Worm (Caenorhabditis elegans) whole organism, late embryonic: ENCODE measurements around the gene srw-143.
"Not testable (repeated sequence)": the region's sequence is repeated elsewhere in the genome, so short reads cannot be mapped to it uniquely, and the experiment has no call there.

Experiments
- C08G9.2 ChIP-seq: sonication (generic microtip); optimal IDR thresholded peaks from 2 replicates; lab custom pipeline; 2016; ENCODE audit warnings: mild to moderate bottlenecking, missing genetic modification characterization, moderate library complexity, missing compliant biosample characterization
- C38D4.7 ChIP-seq: fragments of 200-800 bp; sonication (Bioruptor generic); optimal IDR thresholded peaks from 2 replicates; lab custom pipeline; 2018; ENCODE audit warnings: mild to moderate bottlenecking, missing genetic modification characterization, moderate library complexity, missing compliant biosample characterization
- K09A11.1 ChIP-seq: sonication (generic microtip); optimal IDR thresholded peaks from 2 replicates; lab custom pipeline; 2017; ENCODE audit warnings: antibody characterized with exemption, mild to moderate bottlenecking, missing genetic modification characterization, missing compliant biosample characterization; ENCODE audit not compliant: insufficient read depth
- Y22D7AL.16 ChIP-seq: sonication (generic microtip); optimal IDR thresholded peaks from 2 replicates; lab custom pipeline; 2016; ENCODE audit warnings: missing genetic modification characterization, missing compliant biosample characterization
- ama-1 ChIP-seq: fragments of 150-350 bp; optimal IDR thresholded peaks from 2 replicates; lab custom pipeline; 2014
- ceh-24 ChIP-seq: sonication (generic microtip); optimal IDR thresholded peaks from 2 replicates; lab custom pipeline; 2016; ENCODE audit warnings: mild to moderate bottlenecking, missing genetic modification characterization, missing compliant biosample characterization
- ceh-31 ChIP-seq: sonication (generic microtip); optimal IDR thresholded peaks from 2 replicates; lab custom pipeline; 2016; ENCODE audit warnings: missing genetic modification characterization, missing compliant biosample characterization
- ceh-45 ChIP-seq: fragments of 200-800 bp; sonication (Bioruptor generic); IDR thresholded peaks from 2 replicates; pipeline ENCODE4 v1.3.6; 2022; ENCODE audit warnings: missing genetic modification reagents, missing genetic modification characterization, missing compliant biosample characterization
- ceh-48 ChIP-seq: sonication (generic microtip); optimal IDR thresholded peaks from 2 replicates; lab custom pipeline; 2016; ENCODE audit warnings: missing genetic modification characterization, inconsistent platforms, missing compliant biosample characterization
- ceh-9 ChIP-seq: sonication (generic microtip); optimal IDR thresholded peaks from 2 replicates; lab custom pipeline; 2016; ENCODE audit warnings: mild to moderate bottlenecking, missing genetic modification characterization, inconsistent platforms, missing compliant biosample characterization
- che-1 ChIP-seq: sonication (generic microtip); optimal IDR thresholded peaks from 2 replicates; lab custom pipeline; 2016; ENCODE audit warnings: mild to moderate bottlenecking, missing genetic modification characterization, missing compliant biosample characterization
- dve-1 ChIP-seq: sonication (generic microtip); optimal IDR thresholded peaks from 2 replicates; lab custom pipeline; 2017; ENCODE audit warnings: antibody characterized with exemption, mild to moderate bottlenecking, missing genetic modification characterization, missing compliant biosample characterization
- elt-4 ChIP-seq: sonication (generic microtip); optimal IDR thresholded peaks from 2 replicates; lab custom pipeline; 2016; ENCODE audit warnings: missing genetic modification characterization, missing compliant biosample characterization
- fkh-6 ChIP-seq: sonication (generic microtip); optimal IDR thresholded peaks from 2 replicates; lab custom pipeline; 2016; ENCODE audit warnings: missing genetic modification characterization, missing compliant biosample characterization
- gmeb-2 ChIP-seq: sonication (generic microtip); optimal IDR thresholded peaks from 2 replicates; lab custom pipeline; 2016; ENCODE audit warnings: missing genetic modification characterization, inconsistent platforms, missing compliant biosample characterization
- hlh-15 ChIP-seq: sonication (generic microtip); optimal IDR thresholded peaks from 2 replicates; lab custom pipeline; 2016; ENCODE audit warnings: missing genetic modification characterization, missing compliant biosample characterization
- hlh-30 ChIP-seq: sonication (generic microtip); optimal IDR thresholded peaks from 2 replicates; lab custom pipeline; 2017; ENCODE audit warnings: antibody characterized with exemption, missing genetic modification characterization, missing compliant biosample characterization; ENCODE audit not compliant: insufficient read depth
- hlh-6 ChIP-seq: sonication (generic microtip); optimal IDR thresholded peaks from 2 replicates; lab custom pipeline; 2016; ENCODE audit warnings: missing genotype, missing genetic modification characterization, missing compliant biosample characterization
- hlh-8 ChIP-seq: sonication (generic microtip); optimal IDR thresholded peaks from 2 replicates; lab custom pipeline; 2016; ENCODE audit warnings: missing genotype, missing genetic modification characterization, missing compliant biosample characterization
- lim-6 ChIP-seq: sonication (generic microtip); optimal IDR thresholded peaks from 2 replicates; lab custom pipeline; 2016; ENCODE audit warnings: missing genetic modification characterization, missing compliant biosample characterization
- madf-2 ChIP-seq: sonication (generic microtip); optimal IDR thresholded peaks from 2 replicates; lab custom pipeline; 2017; ENCODE audit warnings: missing genetic modification characterization, missing compliant biosample characterization
- mec-3 ChIP-seq: sonication (generic microtip); optimal IDR thresholded peaks from 2 replicates; lab custom pipeline; 2016; ENCODE audit warnings: borderline replicate concordance, missing genetic modification characterization, missing compliant biosample characterization
- nfya-1 ChIP-seq: sonication (generic microtip); optimal IDR thresholded peaks from 2 replicates; lab custom pipeline; 2017; ENCODE audit warnings: missing genetic modification characterization, mild to moderate bottlenecking, missing compliant biosample characterization, antibody characterized with exemption, moderate library complexity
- pag-3 ChIP-seq: sonication (generic microtip); optimal IDR thresholded peaks from 2 replicates; lab custom pipeline; 2016; ENCODE audit warnings: missing compliant biosample characterization, missing genetic modification characterization, borderline replicate concordance
- pax-1 ChIP-seq: fragments of 150-350 bp; optimal IDR thresholded peaks from 2 replicates; lab custom pipeline; 2014; ENCODE audit warnings: missing biosample characterization, missing genetic modification characterization
- pha-2 ChIP-seq: sonication (generic microtip); optimal IDR thresholded peaks from 2 replicates; lab custom pipeline; 2017; ENCODE audit warnings: mild to moderate bottlenecking, missing genetic modification characterization, missing compliant biosample characterization
- pros-1 ChIP-seq: fragments of 150-350 bp; optimal IDR thresholded peaks from 2 replicates; lab custom pipeline; 2014; ENCODE audit warnings: missing biosample characterization, missing genetic modification reagents, missing genetic modification characterization
- ref-2 ChIP-seq: sonication (generic microtip); optimal IDR thresholded peaks from 2 replicates; lab custom pipeline; 2016; ENCODE audit warnings: missing genetic modification characterization, missing compliant biosample characterization
- sdc-2 ChIP-seq: sonication (generic microtip); optimal IDR thresholded peaks from 2 replicates; lab custom pipeline; 2016; ENCODE audit warnings: missing genotype, missing genetic modification characterization, missing compliant biosample characterization
- sox-2 ChIP-seq: fragments of 200-800 bp; sonication (Bioruptor generic); IDR thresholded peaks from 2 replicates; pipeline ENCODE4 v1.3.6; 2022; ENCODE audit warnings: missing genetic modification reagents, missing genetic modification characterization, missing compliant biosample characterization
- syd-9 ChIP-seq: sonication (generic microtip); optimal IDR thresholded peaks from 2 replicates; lab custom pipeline; 2016; ENCODE audit warnings: mild to moderate bottlenecking, missing genetic modification characterization, moderate library complexity, missing compliant biosample characterization
- tbx-2 ChIP-seq: sonication (generic microtip); optimal IDR thresholded peaks from 2 replicates; lab custom pipeline; 2016; ENCODE audit warnings: missing genetic modification characterization, missing compliant biosample characterization
- tbx-7 ChIP-seq: sonication (generic microtip); optimal IDR thresholded peaks from 2 replicates; lab custom pipeline; 2016; ENCODE audit warnings: missing genotype, missing genetic modification characterization, missing compliant biosample characterization
- ttx-3 ChIP-seq: sonication (generic microtip); optimal IDR thresholded peaks from 2 replicates; lab custom pipeline; 2016; ENCODE audit warnings: missing genetic modification reagents, missing genetic modification characterization, missing compliant biosample characterization
- unc-3 ChIP-seq, 2 experiments: fragments of 200-800 bp in 1 of 2; sonication (Bioruptor generic) in 1 of 2; sonication (generic microtip) in 1 of 2; conservative IDR thresholded peaks in 1 of 2; optimal IDR thresholded peaks in 1 of 2; 2 replicates each; pipeline versions ENCODE4 v1.3.6 to Lab custom; 2016 to 2022; ENCODE audit warnings: missing compliant biosample characterization in 2 of 2, missing genetic modification characterization in 2 of 2, missing genetic modification reagents in 1 of 2
- unc-42 ChIP-seq: sonication (generic microtip); optimal IDR thresholded peaks from 2 replicates; lab custom pipeline; 2016; ENCODE audit warnings: missing genotype, missing genetic modification characterization, missing compliant biosample characterization
- unc-86 ChIP-seq: sonication (generic microtip); optimal IDR thresholded peaks from 2 replicates; lab custom pipeline; 2016; ENCODE audit warnings: missing genetic modification characterization, missing compliant biosample characterization

The srw-143 gene

ce11 chrV:2983351-2983750, 42.0 kb upstream of the srw-143 start, which contains the start of gene srw-117 (continued):
- TF ChIP-seq pros-1 (tag; lab: Kevin White, UChicago) (no peak), sox-2 (GFP tag; lab: Robert Waterston, UW) (no peak), hlh-8 (tag; lab: Kevin White, UChicago) (no peak)
- TF ChIP-seq, all 69 proteins: peak for 0

ce11 chrV:2979978-2980377, 38.7 kb upstream of the srw-143 start, which contains the start of gene srw-118:
Gene srw-118 (minus strand): TSS chrV:2980078.
- TF ChIP-seq nfya-1 (tag; lab: Kevin White, UChicago) (no peak), gmeb-2 (tag; lab: Kevin White, UChicago) (no peak), hlh-6 (tag; lab: Kevin White, UChicago) (no peak), mec-3 (no peak), dve-1 (no peak), K09A11.1 (no peak), pag-3 (tag; lab: Kevin White, UChicago) (no peak), tbx-2 (tag; lab: Kevin White, UChicago) (no peak), ceh-48 (tag; lab: Kevin White, UChicago) (no peak), che-1 (tag; lab: Kevin White, UChicago) (no peak), lim-6 (tag; lab: Kevin White, UChicago) (no peak), pax-1 (tag; lab: Kevin White, UChicago) (no peak), ceh-24 (no peak), tbx-7 (tag; lab: Kevin White, UChicago) (no peak), ceh-31 (no peak), elt-4 (tag; lab: Kevin White, UChicago) (no peak), ceh-45 (GFP tag; lab: Robert Waterston, UW) (no peak), fkh-6 (no peak)

- TF ChIP-seq pha-2 (no peak), C38D4.7 (GFP tag; lab: Kevin White, UChicago) (no peak), hlh-30 (tag; lab: Kevin White, UChicago) (no peak), nfya-1 (tag; lab: Kevin White, UChicago) (no peak), syd-9 (tag; lab: Kevin White, UChicago) (no peak), unc-42 (tag; lab: Kevin White, UChicago) (no peak), madf-2 (tag; lab: Kevin White, UChicago) (no peak), tbx-2 (tag; lab: Kevin White, UChicago) (no peak), Y22D7AL.16 (tag; lab: Kevin White, UChicago) (no peak), hlh-8 (tag; lab: Kevin White, UChicago) (no peak), ref-2 (tag; lab: Kevin White, UChicago) (no peak)
Observed at ce11 chrV:2976287-2976686, 35.0 kb upstream of the srw-143 start, which contains the start of gene srw-124. Gene srw-124 (plus strand): TSS chrV:2976587.

- not testable (repeated sequence) for TF ChIP-seq hlh-6, madf-2, syd-9 (tag; lab: Kevin White, UChicago)
Observed at ce11 chrV:2975285-2975684, 34.0 kb upstream of the srw-143 start, which contains the start of gene srw-123. Gene srw-123 (minus strand): TSS chrV:2975385.

- TF ChIP-seq unc-86 (tag; lab: Kevin White, UChicago) (no peak), unc-3 (GFP tag; conservative IDR thresholded peaks at IDR 0.05; lab: Robert Waterston, UW) (no peak), unc-3 (tag; optimal IDR thresholded peaks at IDR 0.05; lab: Kevin White, UChicago) (no peak), ceh-31 (no peak), ama-1 (lab: Kevin White, UChicago) (no peak), C08G9.2 (tag; lab: Kevin White, UChicago) (no peak), ceh-9 (no peak), gmeb-2 (tag; lab: Kevin White, UChicago) (no peak), ttx-3 (tag; lab: Kevin White, UChicago) (no peak), hlh-15 (tag; lab: Kevin White, UChicago) (no peak), elt-4 (tag; lab: Kevin White, UChicago) (no peak), sdc-2 (tag; lab: Kevin White, UChicago) (no peak)
Observed at ce11 chrV:2971307-2971999, 30.1 kb upstream of the srw-143 start, which contains the start of gene srw-129. Gene srw-129 (plus strand): TSS chrV:2971949.
